Fruit fly (Drosophila melanogaster) whole organism, embryonic: ENCODE results near the gene Dpp10.

Experiments
- Ada2b ChIP-seq: fragments of 200-800 bp; sonication (Bioruptor generic); IDR thresholded peaks from 2 replicates; pipeline ENCODE4 v1.3.6; 2022; ENCODE audit warnings: missing biosample characterization, missing genetic modification characterization
- Aef1 ChIP-seq: fragments of 200-800 bp; sonication (Bioruptor generic); IDR thresholded peaks from 3 replicates; pipeline ENCODE4 v1.3.6; 2022; ENCODE audit warnings: missing biosample characterization, missing genetic modification characterization
- Awh ChIP-seq: fragments of 200-800 bp; sonication (Bioruptor generic); IDR thresholded peaks from 2 replicates; pipeline ENCODE4, ENCODE4 v1.3.6; 2022; ENCODE audit warnings: missing biosample characterization, missing genetic modification characterization
- Bgb ChIP-seq: fragments of 200-800 bp; sonication (Bioruptor generic); IDR thresholded peaks from 2 replicates; pipeline ENCODE4 v1.3.6; 2022; ENCODE audit warnings: missing biosample characterization, missing genetic modification characterization; ENCODE audit not compliant: partially characterized antibody
- Blimp-1 ChIP-seq: fragments of 200-800 bp; sonication (Bioruptor generic); optimal IDR thresholded peaks from 3 replicates; lab custom pipeline; 2018; ENCODE audit warnings: missing biosample characterization, missing genetic modification characterization, mild to moderate bottlenecking, moderate library complexity, missing genetic modification reagents
- CG10366 ChIP-seq: fragments of 200-800 bp; sonication (Bioruptor generic); IDR thresholded peaks from 2 replicates; pipeline ENCODE4 v1.3.6; 2022; ENCODE audit warnings: missing biosample characterization, missing genetic modification characterization
- CG11093 ChIP-seq: fragments of 200-800 bp; sonication (Bioruptor generic); IDR thresholded peaks from 3 replicates; pipeline ENCODE4 v1.3.6; 2022; ENCODE audit warnings: missing biosample characterization, missing genetic modification characterization
- CG14050 ChIP-seq: fragments of 200-800 bp; sonication (Bioruptor generic); IDR thresholded peaks from 3 replicates; pipeline ENCODE4 v1.3.6; 2022; ENCODE audit warnings: missing biosample characterization, missing genetic modification characterization
- CG15696 ChIP-seq: fragments of 200-800 bp; sonication (Bioruptor generic); optimal IDR thresholded peaks from 2 replicates; lab custom pipeline; 2019; ENCODE audit warnings: missing biosample characterization, mild to moderate bottlenecking, missing genetic modification characterization, moderate library complexity
- CG17829 ChIP-seq: fragments of 200-800 bp; optimal IDR thresholded peaks from 2 replicates; lab custom pipeline; 2019; ENCODE audit warnings: missing biosample characterization, mild to moderate bottlenecking, missing genetic modification characterization, moderate library complexity
- CG2120 ChIP-seq: fragments of 200-800 bp; sonication (Bioruptor generic); optimal IDR thresholded peaks from 3 replicates; lab custom pipeline; 2016; ENCODE audit warnings: missing biosample characterization, missing genetic modification characterization
- CG2889 ChIP-seq: fragments of 200-800 bp; sonication (Bioruptor generic); IDR thresholded peaks from 3 replicates; pipeline ENCODE4 v1.3.6; 2022; ENCODE audit warnings: missing biosample characterization, missing genetic modification characterization
- CG31441 ChIP-seq: fragments of 200-800 bp; sonication (Bioruptor generic); IDR thresholded peaks from 2 replicates; pipeline ENCODE4 v1.3.6; 2022; ENCODE audit warnings: missing biosample characterization, missing genetic modification characterization
- CG32772 ChIP-seq: fragments of 200-800 bp; sonication (Bioruptor generic); IDR thresholded peaks from 2 replicates; pipeline ENCODE4 v1.3.6; 2022; ENCODE audit warnings: missing biosample characterization, missing genetic modification characterization
- CG34376 ChIP-seq: fragments of 200-800 bp; sonication (Bioruptor generic); optimal IDR thresholded peaks from 2 replicates; lab custom pipeline; 2018; ENCODE audit warnings: missing biosample characterization, mild to moderate bottlenecking, missing genetic modification characterization
- CG4282 ChIP-seq: fragments of 200-800 bp; sonication (Bioruptor generic); optimal IDR thresholded peaks from 2 replicates; lab custom pipeline; 2016; ENCODE audit warnings: missing biosample characterization, missing genetic modification characterization
- CG4360 ChIP-seq: fragments of 200-800 bp; sonication (Bioruptor generic); IDR thresholded peaks from 2 replicates; pipeline ENCODE4 v1.3.6; 2022; ENCODE audit warnings: missing biosample characterization, missing genetic modification characterization
- CG7357 ChIP-seq: fragments of 200-800 bp; sonication (Bioruptor generic); IDR thresholded peaks from 3 replicates; pipeline ENCODE4 v1.3.6; 2022; ENCODE audit warnings: missing biosample characterization, missing genetic modification characterization
- CG7372 ChIP-seq: fragments of 200-800 bp; sonication (Bioruptor generic); IDR thresholded peaks from 2 replicates; pipeline ENCODE4 v1.3.6; 2022; ENCODE audit warnings: missing biosample characterization, missing genetic modification characterization
- Ets65A ChIP-seq: fragments of 200-800 bp; sonication (Bioruptor generic); peaks from one replicate; lab custom pipeline; 2016; ENCODE audit warnings: missing biosample characterization, missing genetic modification characterization
- Gug ChIP-seq: fragments of 200-800 bp; sonication (Bioruptor generic); IDR thresholded peaks from 4 replicates; pipeline ENCODE4 v1.3.6; 2022; ENCODE audit warnings: missing biosample characterization, missing genetic modification characterization
- HHEX ChIP-seq: fragments of 200-800 bp; sonication (Bioruptor generic); optimal IDR thresholded peaks from 3 replicates; lab custom pipeline; 2017; ENCODE audit warnings: missing biosample characterization, mild to moderate bottlenecking, missing genetic modification characterization, missing genetic modification reagents
- HLHmδ ChIP-seq: fragments of 200-800 bp; sonication (Bioruptor generic); optimal IDR thresholded peaks from 2 replicates; lab custom pipeline; 2018; ENCODE audit warnings: missing biosample characterization, mild to moderate bottlenecking, missing genetic modification characterization, moderate library complexity
- HmgZ ChIP-seq: fragments of 200-800 bp; sonication (Bioruptor generic); optimal IDR thresholded peaks from 2 replicates; lab custom pipeline; 2018; ENCODE audit warnings: missing biosample characterization, mild to moderate bottlenecking, missing genetic modification characterization
- Nf-YA ChIP-seq: fragments of 200-800 bp; sonication (Bioruptor generic); IDR thresholded peaks from 2 replicates; pipeline ENCODE4 v1.3.6; 2022; ENCODE audit warnings: missing biosample characterization, missing genetic modification characterization
- Scr ChIP-seq: fragments of 200-800 bp; sonication (Bioruptor generic); IDR thresholded peaks from 2 replicates; pipeline ENCODE4 v1.3.6; 2022; ENCODE audit warnings: missing biosample characterization, missing genetic modification characterization; ENCODE audit not compliant: partially characterized antibody
- Sin3A ChIP-seq: fragments of >200 bp; optimal IDR thresholded peaks from 2 replicates; lab custom pipeline; 2018
- ab ChIP-seq: fragments of 200-800 bp; sonication (Bioruptor generic); optimal IDR thresholded peaks from 2 replicates; lab custom pipeline; 2016; ENCODE audit warnings: missing biosample characterization, missing genetic modification characterization
- abd-A ChIP-seq: fragments of 200-800 bp; sonication (Bioruptor generic); optimal IDR thresholded peaks from 3 replicates; lab custom pipeline; 2019; ENCODE audit warnings: missing biosample characterization, mild to moderate bottlenecking, missing genetic modification characterization, moderate library complexity
- ap ChIP-seq: fragments of 200-800 bp; sonication (Bioruptor generic); IDR thresholded peaks from 2 replicates; pipeline ENCODE4 v1.3.6; 2022; ENCODE audit warnings: missing biosample characterization, missing genetic modification characterization
- cg ChIP-seq: fragments of 200-800 bp; sonication (Bioruptor generic); optimal IDR thresholded peaks from 3 replicates; lab custom pipeline; 2019; ENCODE audit warnings: missing biosample characterization, mild to moderate bottlenecking, missing genetic modification characterization, moderate library complexity
- crc ChIP-seq: fragments of 200-800 bp; sonication (Bioruptor generic); optimal IDR thresholded peaks from 2 replicates; lab custom pipeline; 2016; ENCODE audit warnings: missing biosample characterization, missing genetic modification characterization
- crol ChIP-seq: fragments of 200-800 bp; sonication (Bioruptor generic); IDR thresholded peaks from 2 replicates; pipeline ENCODE4 v1.3.6; 2022; ENCODE audit warnings: missing biosample characterization, missing genetic modification characterization
- dm ChIP-seq: fragments of 200-800 bp; sonication (Bioruptor generic); optimal IDR thresholded peaks from 3 replicates; lab custom pipeline; 2016; ENCODE audit warnings: missing biosample characterization, missing genetic modification characterization
- dmrt99B ChIP-seq: fragments of 200-800 bp; sonication (Bioruptor generic); optimal IDR thresholded peaks from 2 replicates; lab custom pipeline; 2018; ENCODE audit warnings: missing biosample characterization, mild to moderate bottlenecking, missing genetic modification characterization, moderate library complexity
- dpn ChIP-seq, 2 experiments: fragments of 200-800 bp; sonication (Bioruptor generic); optimal IDR thresholded peaks; 3 replicates each; lab custom pipeline; 2016; ENCODE audit warnings: missing biosample characterization in 2 of 2, missing genetic modification characterization in 2 of 2
- en ChIP-seq: fragments of 200-800 bp; sonication (Bioruptor generic); optimal IDR thresholded peaks from 2 replicates; lab custom pipeline; 2016; ENCODE audit warnings: missing biosample characterization, missing genetic modification characterization
- fd3F ChIP-seq: fragments of 200-800 bp; sonication (Bioruptor generic); optimal IDR thresholded peaks from 2 replicates; lab custom pipeline; 2018; ENCODE audit warnings: missing biosample characterization, mild to moderate bottlenecking, missing genetic modification characterization, moderate library complexity
- fd96Cb ChIP-seq: fragments of 200-800 bp; sonication (Bioruptor generic); optimal IDR thresholded peaks from 2 replicates; lab custom pipeline; 2018; ENCODE audit warnings: missing biosample characterization, mild to moderate bottlenecking, missing genetic modification characterization, moderate library complexity
- jigr1 ChIP-seq: fragments of 200-800 bp; sonication (Bioruptor generic); IDR thresholded peaks from 3 replicates; pipeline ENCODE4 v1.3.6; 2022; ENCODE audit warnings: missing biosample characterization, missing genetic modification characterization
- lab ChIP-seq: fragments of 200-800 bp; sonication (Bioruptor generic); optimal IDR thresholded peaks from 3 replicates; lab custom pipeline; 2017; ENCODE audit warnings: missing biosample characterization, missing genetic modification characterization, mild to moderate bottlenecking, moderate library complexity, missing genetic modification reagents
- lbe ChIP-seq: fragments of 200-800 bp; sonication (Bioruptor generic); optimal IDR thresholded peaks from 2 replicates; lab custom pipeline; 2016; ENCODE audit warnings: missing biosample characterization, mild to moderate bottlenecking, missing genetic modification characterization
- lola ChIP-seq, 3 experiments: fragments of >200 bp in 2 of 3; fragments of 200-800 bp in 1 of 3; sonication (Bioruptor generic) in 1 of 3; optimal IDR thresholded peaks; 2 replicates each; lab custom pipeline; 2017 to 2019; ENCODE audit warnings: missing biosample characterization in 3 of 3, missing genetic modification characterization in 3 of 3, mild to moderate bottlenecking in 1 of 3, moderate library complexity in 1 of 3
- oc ChIP-seq: fragments of 200-800 bp; sonication (Bioruptor generic); optimal IDR thresholded peaks from 2 replicates; lab custom pipeline; 2018; ENCODE audit warnings: missing biosample characterization, mild to moderate bottlenecking, missing genetic modification characterization, moderate library complexity
- run ChIP-seq: fragments of 200-800 bp; sonication (Bioruptor generic); optimal IDR thresholded peaks from 3 replicates; lab custom pipeline; 2018; ENCODE audit warnings: missing biosample characterization, mild to moderate bottlenecking, missing genetic modification characterization
- tgo ChIP-seq: fragments of 200-800 bp; sonication (Bioruptor generic); IDR thresholded peaks from 3 replicates; pipeline ENCODE4 v1.3.6; 2022; ENCODE audit warnings: missing biosample characterization, missing genetic modification characterization
- trh ChIP-seq: fragments of 200-800 bp; sonication (Bioruptor generic); optimal IDR thresholded peaks from 2 replicates; lab custom pipeline; 2016; ENCODE audit warnings: missing biosample characterization, missing genetic modification characterization
- unpg ChIP-seq: fragments of 200-800 bp; sonication (Bioruptor generic); optimal IDR thresholded peaks from 3 replicates; lab custom pipeline; 2018; ENCODE audit warnings: missing biosample characterization, mild to moderate bottlenecking, missing genetic modification characterization, moderate library complexity
- wek ChIP-seq: fragments of 200-800 bp; sonication (Bioruptor generic); optimal IDR thresholded peaks from 3 replicates; lab custom pipeline; 2018; ENCODE audit warnings: missing biosample characterization, mild to moderate bottlenecking, missing genetic modification characterization, moderate library complexity
- z ChIP-seq: fragments of 200-800 bp; sonication (Bioruptor generic); IDR thresholded peaks from 3 replicates; pipeline ENCODE4 v1.3.6; 2022; ENCODE audit warnings: missing biosample characterization, missing genetic modification characterization
- zen2 ChIP-seq: fragments of 200-800 bp; sonication (Bioruptor generic); IDR thresholded peaks from 3 replicates; pipeline ENCODE4 v1.3.6; 2022; ENCODE audit warnings: missing biosample characterization, missing genetic modification characterization; ENCODE audit not compliant: partially characterized antibody

The Dpp10 gene

dm6 chr2L:6612477-6613004, 11.7 kb upstream of the Dpp10 start (continued):
- TF ChIP-seq cg (GFP tag; lab: Kevin White, UChicago) = peak; percentile 48
- peak; percentile 100 for TF ChIP-seq fd3F (GFP tag; lab: Kevin White, UChicago)
- TF ChIP-seq CG34376 (GFP tag; lab: Kevin White, UChicago) = peak; percentile 100
- TF ChIP-seq zen2 (GFP tag; lab: Robert Waterston, UW) = no peak
- TF ChIP-seq Sin3A (lab: Kevin White, UChicago) = no peak
- peak; percentile 100 for TF ChIP-seq unpg (GFP tag; lab: Kevin White, UChicago)
- peak; percentile 99 for TF ChIP-seq wek (GFP tag; lab: Kevin White, UChicago)
- peak; percentile 100 for TF ChIP-seq lbe (GFP tag; lab: Kevin White, UChicago)
- peak; percentile 100 for TF ChIP-seq HmgZ
- peak; percentile 100 for TF ChIP-seq jigr1
- peak; percentile 100 for TF ChIP-seq CG17829 (tag; lab: Kevin White, UChicago)
- peak; percentile 97 for TF ChIP-seq CG4360
- peak; percentile 100 for TF ChIP-seq lab (GFP tag; lab: Kevin White, UChicago)
- peak; percentile 92 for TF ChIP-seq z (GFP tag; lab: Robert Waterston, UW)
- TF ChIP-seq dm (GFP tag; lab: Kevin White, UChicago) = peak; percentile 100
- TF ChIP-seq CG32772 (GFP tag; lab: Robert Waterston, UW) = peak; percentile 100
- TF ChIP-seq dmrt99B (tag; lab: Kevin White, UChicago) = peak; percentile 100
- peak; percentile 100 for TF ChIP-seq oc (tag; lab: Kevin White, UChicago)
- TF ChIP-seq run (tag; lab: Kevin White, UChicago) = peak; percentile 100
- peak; percentile 100 for TF ChIP-seq CG14050 (GFP tag; lab: Robert Waterston, UW)
- TF ChIP-seq Ets65A (GFP tag; lab: Kevin White, UChicago) = peak; percentile 100
- peak; percentile 100 for TF ChIP-seq CG7372 (GFP tag; lab: Robert Waterston, UW)
- peak; percentile 94 for TF ChIP-seq crol (GFP tag; lab: Robert Waterston, UW)
- TF ChIP-seq ab (GFP tag; lab: Kevin White, UChicago) = peak; percentile 99
- peak; percentile 100 for TF ChIP-seq Gug
- peak; percentile 100 for TF ChIP-seq Aef1 (GFP tag; lab: Robert Waterston, UW)
- peak; percentile 100 for TF ChIP-seq CG2120 (GFP tag; lab: Kevin White, UChicago)
- peak; percentile 100 for TF ChIP-seq Ada2b (GFP tag; lab: Robert Waterston, UW)
- peak; percentile 100 for TF ChIP-seq Nf-YA (GFP tag; lab: Robert Waterston, UW)
- TF ChIP-seq CG15696 (tag; lab: Kevin White, UChicago) = peak; percentile 100
- peak; percentile 100 for TF ChIP-seq CG11093
- peak; percentile 100 for TF ChIP-seq trh (GFP tag; lab: Kevin White, UChicago)
- TF ChIP-seq Bgb (GFP tag; lab: Robert Waterston, UW) = peak; percentile 51
- peak in 1 of 3 experiments; percentile 100 for TF ChIP-seq lola (GFP tag; optimal IDR thresholded peaks at IDR 0.05; lab: Kevin White, UChicago)
- TF ChIP-seq CG4282 (GFP tag; lab: Kevin White, UChicago) = peak; percentile 100
- TF ChIP-seq tgo (GFP tag; lab: Robert Waterston, UW) = peak; percentile 100
- TF ChIP-seq fd96Cb (tag; lab: Kevin White, UChicago) = peak; percentile 100
- TF ChIP-seq abd-A (tag; lab: Kevin White, UChicago) = peak; percentile 100
- TF ChIP-seq Awh (GFP tag; lab: Robert Waterston, UW) = peak; percentile 100
- TF ChIP-seq CG7357 = peak; percentile 99
- peak; percentile 100 for TF ChIP-seq HHEX
- peak; percentile 100 for TF ChIP-seq CG31441 (GFP tag; lab: Robert Waterston, UW)
- peak; percentile 100 for TF ChIP-seq dpn (GFP tag; optimal IDR thresholded peaks at IDR 0.05; lab: Kevin White, UChicago)
- TF ChIP-seq Scr (GFP tag; lab: Robert Waterston, UW) = peak; percentile 36
- TF ChIP-seq en (GFP tag; lab: Kevin White, UChicago) = peak; percentile 100
- peak; percentile 100 for TF ChIP-seq CG2889
- peak; percentile 100 for TF ChIP-seq CG10366
- peak; percentile 100 for TF ChIP-seq ap (GFP tag; lab: Robert Waterston, UW)
- peak; percentile 100 for TF ChIP-seq crc (GFP tag; lab: Kevin White, UChicago)
- TF ChIP-seq Blimp-1 = peak; percentile 100
- TF ChIP-seq HLHmδ (GFP tag; lab: Kevin White, UChicago) = peak; percentile 94
